Worm (Caenorhabditis elegans) whole organism, midembryonic: ENCODE data around the gene T08G3.6.

Experiments used
- T22C8.4 ChIP-seq: fragments of 200-800 bp; sonication (Bioruptor generic); IDR thresholded peaks from 2 replicates; pipeline ENCODE4 v1.3.6; 2022; ENCODE audit warnings: missing genetic modification characterization, missing compliant biosample characterization
- cog-1 ChIP-seq: sonication (generic microtip); optimal IDR thresholded peaks from 2 replicates; lab custom pipeline; 2016; ENCODE audit warnings: missing genetic modification characterization, missing compliant biosample characterization
- klf-2 ChIP-seq: fragments of 200-800 bp; sonication (Bioruptor generic); conservative IDR thresholded peaks from 2 replicates; pipeline ENCODE4 v1.3.6; 2022; ENCODE audit warnings: missing genetic modification reagents, missing genetic modification characterization, missing compliant biosample characterization
- ztf-29 ChIP-seq: fragments of 200-800 bp; sonication (Bioruptor generic); IDR thresholded peaks from 2 replicates; pipeline ENCODE4 v1.3.6; 2022; ENCODE audit warnings: missing genetic modification reagents, missing genetic modification characterization, missing compliant biosample characterization

- TF ChIP-seq cog-1 (no peak), T22C8.4 (GFP tag; lab: Robert Waterston, UW) (no peak), klf-2 (no peak), ztf-29 (GFP tag; lab: Robert Waterston, UW) (no peak)
Observed at ce11 chrV:16467840-16468239, 22.1 kb downstream of the T08G3.6 start, which contains the start of gene sru-44.
